Fruit fly (Drosophila melanogaster) Kc167 (cell line): Measurements from ENCODE around the gene Him.

Experiments used
- Myc ChIP-seq: fragments of >200 bp; optimal IDR thresholded peaks from 2 replicates; lab custom pipeline; 2017; ENCODE audit warnings: missing external identifiers
- Sin3A ChIP-seq: fragments of >200 bp; optimal IDR thresholded peaks from 2 replicates; lab custom pipeline; 2018; ENCODE audit warnings: missing external identifiers
- h ChIP-seq: fragments of >200 bp; optimal IDR thresholded peaks from 3 replicates; lab custom pipeline; 2018; ENCODE audit warnings: missing external identifiers
- insv ChIP-seq: fragments of >200 bp; optimal IDR thresholded peaks from 3 replicates; lab custom pipeline; 2018; ENCODE audit warnings: missing external identifiers
- psq ChIP-seq: fragments of >200 bp; optimal IDR thresholded peaks from 2 replicates; lab custom pipeline; 2017; ENCODE audit warnings: missing external identifiers
- ttk ChIP-seq: sonication (Bioruptor generic); optimal IDR thresholded peaks from 2 replicates; lab custom pipeline; 2017; ENCODE audit warnings: missing external identifiers

Him gene

dm6 chrX:18259984-18260550, 50.8 kb downstream of the Him start:
- TF ChIP-seq insv (lab: Kevin White, UChicago): no peak
- TF ChIP-seq Sin3A (lab: Kevin White, UChicago): no peak
- TF ChIP-seq psq (lab: Kevin White, UChicago): no peak
- no peak for TF ChIP-seq h (lab: Kevin White, UChicago)
- TF ChIP-seq Myc: no peak
- TF ChIP-seq ttk (lab: Kevin White, UChicago): no peak
